Worm (Caenorhabditis elegans) whole organism, midembryonic: ENCODE measurements around the gene lgc-11.

Source experiments
- T22C8.4 ChIP-seq: fragments of 200-800 bp; sonication (Bioruptor generic); IDR thresholded peaks from 2 replicates; pipeline ENCODE4 v1.3.6; 2022; ENCODE audit warnings: missing genetic modification characterization, missing compliant biosample characterization
- cog-1 ChIP-seq: sonication (generic microtip); optimal IDR thresholded peaks from 2 replicates; lab custom pipeline; 2016; ENCODE audit warnings: missing genetic modification characterization, missing compliant biosample characterization
- flt-1 ChIP-seq: fragments of 200-800 bp; sonication (Bioruptor generic); IDR thresholded peaks from 2 replicates; pipeline ENCODE4 v1.3.6; 2022; ENCODE audit warnings: missing genetic modification characterization, missing compliant biosample characterization
- klf-2 ChIP-seq: fragments of 200-800 bp; sonication (Bioruptor generic); conservative IDR thresholded peaks from 2 replicates; pipeline ENCODE4 v1.3.6; 2022; ENCODE audit warnings: missing genetic modification reagents, missing genetic modification characterization, missing compliant biosample characterization
- ref-1 ChIP-seq: fragments of 200-800 bp; sonication (Bioruptor generic); conservative IDR thresholded peaks from 2 replicates; pipeline ENCODE4 v1.3.6; 2022; ENCODE audit warnings: missing genetic modification reagents, missing genetic modification characterization, missing compliant biosample characterization
- tab-1 ChIP-seq: fragments of 200-800 bp; sonication (Bioruptor generic); IDR thresholded peaks from 2 replicates; pipeline ENCODE4 v1.3.6; 2022; ENCODE audit warnings: missing genetic modification characterization, missing compliant biosample characterization

DNA sequence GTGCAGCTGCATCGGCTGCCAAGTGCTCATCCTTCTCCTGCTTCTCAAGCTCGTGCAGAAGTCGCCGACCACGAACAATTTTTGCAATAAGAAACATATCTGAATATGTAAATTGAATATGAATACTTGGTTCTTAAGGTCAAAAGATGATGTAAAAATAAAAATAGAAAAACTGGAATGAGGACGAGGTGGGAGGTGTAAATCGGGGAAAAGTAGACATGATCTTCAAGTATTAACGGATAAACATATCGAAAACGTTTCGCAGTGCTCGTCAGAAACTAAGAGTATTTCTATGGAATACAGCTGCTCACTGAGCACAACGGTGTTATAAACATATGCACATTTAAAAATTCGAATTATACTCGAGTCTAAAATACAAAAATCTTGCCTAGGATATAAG, 33.6 kb upstream of the lgc-11 start, which contains the start of gene glb-16:
- TF ChIP-seq klf-2 (GFP tag; lab: Robert Waterston, UW) (no peak), tab-1 (GFP tag; lab: Robert Waterston, UW) (no peak), T22C8.4 (GFP tag; lab: Robert Waterston, UW) (no peak), cog-1 (tag; lab: Kevin White, UChicago) (no peak), flt-1 (GFP tag; lab: Robert Waterston, UW) (no peak), ref-1 (GFP tag; lab: Robert Waterston, UW) (no peak)
